Worm (Caenorhabditis elegans) whole organism, young adult: ENCODE data around the gene nspc-10.

ENCODE experiments used
- B0261.1 ChIP-seq: sonication (generic microtip); optimal IDR thresholded peaks from 2 replicates; lab custom pipeline; 2016; ENCODE audit warnings: mild to moderate bottlenecking, missing genetic modification characterization, moderate library complexity, missing compliant biosample characterization
- B0336.3 ChIP-seq: fragments of 200-800 bp; sonication (Bioruptor generic); IDR thresholded peaks from 2 replicates; pipeline ENCODE4 v1.3.6; 2022; ENCODE audit warnings: missing genetic modification characterization, missing compliant biosample characterization
- C06A6.2 ChIP-seq: fragments of 200-800 bp; sonication (Bioruptor generic); conservative IDR thresholded peaks from 2 replicates; pipeline ENCODE4 v1.3.6; 2022; ENCODE audit warnings: missing genetic modification characterization, missing compliant biosample characterization
- C17E4.6 ChIP-seq: fragments of 200-800 bp; sonication (Bioruptor generic); IDR thresholded peaks from 2 replicates; pipeline ENCODE4 v1.3.6; 2022; ENCODE audit warnings: missing genetic modification reagents, missing genetic modification characterization, missing compliant biosample characterization
- F10E7.11 ChIP-seq: sonication (generic microtip); optimal IDR thresholded peaks from 2 replicates; lab custom pipeline; 2017; ENCODE audit warnings: mild to moderate bottlenecking, missing genetic modification characterization, moderate library complexity, missing compliant biosample characterization
- F37B4.10 ChIP-seq: fragments of 200-800 bp; sonication (Bioruptor generic); IDR thresholded peaks from 2 replicates; pipeline ENCODE4 v1.3.6; 2022; ENCODE audit warnings: missing genetic modification characterization, missing compliant biosample characterization
- F57A8.1 ChIP-seq: fragments of 200-800 bp; sonication (Bioruptor generic); optimal IDR thresholded peaks from 2 replicates; lab custom pipeline; 2018; ENCODE audit warnings: mild to moderate bottlenecking, missing genetic modification characterization, moderate library complexity, missing compliant biosample characterization
- K11D2.4 ChIP-seq: fragments of 200-800 bp; sonication (Bioruptor generic); IDR thresholded peaks from 2 replicates; pipeline ENCODE4 v1.3.6; 2022; ENCODE audit warnings: missing genetic modification reagents, missing genetic modification characterization, missing compliant biosample characterization
- T07F8.4 ChIP-seq: sonication (generic microtip); optimal IDR thresholded peaks from 2 replicates; lab custom pipeline; 2016; ENCODE audit warnings: mild to moderate bottlenecking, missing genetic modification characterization, moderate library complexity, missing compliant biosample characterization
- Y53F4B.3 ChIP-seq: fragments of 200-800 bp; sonication (Bioruptor generic); IDR thresholded peaks from 2 replicates; pipeline ENCODE4 v1.3.6; 2022; ENCODE audit warnings: missing genetic modification reagents, missing genetic modification characterization, missing compliant biosample characterization
- Y95B8A.8 ChIP-seq: fragments of 200-800 bp; sonication (Bioruptor generic); IDR thresholded peaks from 2 replicates; pipeline ENCODE4 v1.3.6; 2022; ENCODE audit warnings: missing genetic modification reagents, missing genetic modification characterization, missing compliant biosample characterization
- ama-1 ChIP-seq, 3 experiments: fragments of 150-350 bp in 1 of 3; sonication (generic microtip) in 2 of 3; optimal IDR thresholded peaks; 2 replicates each; lab custom pipeline; 2014 to 2018; ENCODE audit warnings: missing biosample characterization in 2 of 3, missing genetic modification characterization in 2 of 3, missing genetic modification reagents in 2 of 3
- aptf-3 ChIP-seq: fragments of 200-800 bp; sonication (Bioruptor generic); IDR thresholded peaks from 2 replicates; pipeline ENCODE4 v1.3.6; 2022; ENCODE audit warnings: missing genetic modification characterization, missing compliant biosample characterization
- atf-7 ChIP-seq: sonication (generic microtip); optimal IDR thresholded peaks from 2 replicates; lab custom pipeline; 2017; ENCODE audit warnings: mild to moderate bottlenecking, missing genetic modification characterization, missing compliant biosample characterization
- attf-6 ChIP-seq: fragments of 200-800 bp; sonication (Bioruptor generic); IDR thresholded peaks from 2 replicates; pipeline ENCODE4 v1.3.6; 2022; ENCODE audit warnings: missing genetic modification reagents, missing genetic modification characterization, missing compliant biosample characterization
- ccch-3 ChIP-seq: fragments of 200-800 bp; sonication (Bioruptor generic); optimal IDR thresholded peaks from 2 replicates; lab custom pipeline; 2018; ENCODE audit warnings: mild to moderate bottlenecking, missing genetic modification characterization, missing compliant biosample characterization
- ceh-100 ChIP-seq: fragments of 200-800 bp; sonication (Bioruptor generic); IDR thresholded peaks from 2 replicates; pipeline ENCODE4 v1.3.6; 2022; ENCODE audit warnings: missing genetic modification reagents, missing genetic modification characterization, missing compliant biosample characterization
- ceh-58 ChIP-seq: fragments of 200-800 bp; sonication (Bioruptor generic); IDR thresholded peaks from 2 replicates; pipeline ENCODE4 v1.3.6; 2022; ENCODE audit warnings: missing genetic modification characterization, missing compliant biosample characterization
- dpl-1 ChIP-seq: fragments of 150-350 bp; optimal IDR thresholded peaks from 2 replicates; lab custom pipeline; 2014; ENCODE audit warnings: missing biosample characterization, missing genetic modification reagents, missing genetic modification characterization
- egl-18 ChIP-seq: fragments of 200-800 bp; sonication (Bioruptor generic); IDR thresholded peaks from 2 replicates; pipeline ENCODE4 v1.3.6; 2022; ENCODE audit warnings: missing genetic modification reagents, missing genetic modification characterization, missing compliant biosample characterization
- egl-44 ChIP-seq: fragments of 200-800 bp; sonication (Bioruptor generic); IDR thresholded peaks from 2 replicates; pipeline ENCODE4 v1.3.6; 2022; ENCODE audit warnings: missing genetic modification reagents, missing genetic modification characterization, missing compliant biosample characterization
- hmg-20 ChIP-seq: fragments of 200-800 bp; sonication (Bioruptor generic); IDR thresholded peaks from 2 replicates; pipeline ENCODE4 v1.3.6; 2022; ENCODE audit warnings: missing genetic modification reagents, missing genetic modification characterization, missing compliant biosample characterization
- hrde-1 ChIP-seq: sonication (generic microtip); optimal IDR thresholded peaks from 2 replicates; lab custom pipeline; 2016; ENCODE audit warnings: missing genetic modification characterization, mild to moderate bottlenecking, missing compliant biosample characterization, moderate library complexity, missing genotype, missing genetic modification reagents, borderline replicate concordance
- lag-1 ChIP-seq: fragments of 200-800 bp; sonication (Bioruptor generic); IDR thresholded peaks from 2 replicates; pipeline ENCODE4 v1.3.6; 2022; ENCODE audit warnings: missing genetic modification reagents, missing genetic modification characterization, missing compliant biosample characterization
- let-526 ChIP-seq: fragments of 200-800 bp; sonication (Bioruptor generic); IDR thresholded peaks from 2 replicates; pipeline ENCODE4 v1.3.6; 2022; ENCODE audit warnings: missing genetic modification reagents, missing genetic modification characterization, missing compliant biosample characterization
- let-607 ChIP-seq, 2 experiments: fragments of 200-800 bp in 1 of 2; sonication (Bioruptor generic) in 1 of 2; sonication (generic microtip) in 1 of 2; optimal IDR thresholded peaks; 2 replicates each; lab custom pipeline; 2016 to 2018; ENCODE audit warnings: mild to moderate bottlenecking in 2 of 2, missing compliant biosample characterization in 2 of 2, missing genetic modification characterization in 2 of 2, moderate library complexity in 2 of 2, missing genotype in 1 of 2
- madf-10 ChIP-seq: sonication (generic microtip); optimal IDR thresholded peaks from 2 replicates; lab custom pipeline; 2016; ENCODE audit warnings: mild to moderate bottlenecking, missing genetic modification characterization, missing compliant biosample characterization
- madf-3 ChIP-seq: fragments of 200-800 bp; sonication (Bioruptor generic); IDR thresholded peaks from 2 replicates; pipeline ENCODE4 v1.3.6; 2022; ENCODE audit warnings: missing genetic modification reagents, missing genetic modification characterization, missing compliant biosample characterization
- madf-6 ChIP-seq: fragments of 200-800 bp; sonication (Bioruptor generic); IDR thresholded peaks from 2 replicates; pipeline ENCODE4 v1.3.6; 2022; ENCODE audit warnings: missing genetic modification reagents, missing genetic modification characterization, missing compliant biosample characterization
- madf-8 ChIP-seq: fragments of 200-800 bp; sonication (Bioruptor generic); conservative IDR thresholded peaks from 2 replicates; pipeline ENCODE4 v1.3.6; 2022; ENCODE audit warnings: missing genetic modification reagents, missing genetic modification characterization, missing compliant biosample characterization
- mcd-1 ChIP-seq: fragments of 200-800 bp; sonication (Bioruptor generic); IDR thresholded peaks from 2 replicates; pipeline ENCODE4 v1.3.6; 2022; ENCODE audit warnings: missing genetic modification reagents, missing genetic modification characterization, missing compliant biosample characterization
- mes-4 ChIP-seq: sonication (generic microtip); optimal IDR thresholded peaks from 2 replicates; lab custom pipeline; 2016; ENCODE audit warnings: missing genotype, missing genetic modification characterization, missing compliant biosample characterization
- nfya-2 ChIP-seq: fragments of 200-800 bp; sonication (Bioruptor generic); IDR thresholded peaks from 2 replicates; pipeline ENCODE4 v1.3.6; 2022; ENCODE audit warnings: missing genetic modification reagents, missing genetic modification characterization, missing compliant biosample characterization
- nhr-80 ChIP-seq: sonication (generic microtip); optimal IDR thresholded peaks from 2 replicates; lab custom pipeline; 2016; ENCODE audit warnings: missing genetic modification characterization, missing compliant biosample characterization
- nhr-90 ChIP-seq: sonication (generic microtip); optimal IDR thresholded peaks from 2 replicates; lab custom pipeline; 2016; ENCODE audit warnings: missing genotype, mild to moderate bottlenecking, missing genetic modification characterization, missing compliant biosample characterization
- rec-8 ChIP-seq, 2 experiments: sonication (generic microtip); optimal IDR thresholded peaks; 2 replicates each; lab custom pipeline; 2016; ENCODE audit warnings: mild to moderate bottlenecking in 2 of 2, missing genetic modification characterization in 2 of 2, missing genetic modification reagents in 2 of 2, missing genotype in 2 of 2, missing biosample characterization in 1 of 2, missing compliant biosample characterization in 1 of 2, moderate library complexity in 1 of 2
- repo-1 ChIP-seq: sonication (generic microtip); optimal IDR thresholded peaks from 2 replicates; lab custom pipeline; 2017; ENCODE audit warnings: mild to moderate bottlenecking, missing genetic modification characterization, missing compliant biosample characterization
- snpc-3.4 ChIP-seq: sonication (generic microtip); optimal IDR thresholded peaks from 2 replicates; lab custom pipeline; 2017; ENCODE audit warnings: missing genetic modification characterization, mild to moderate bottlenecking, missing compliant biosample characterization, antibody characterized with exemption, moderate library complexity, missing genotype, missing genetic modification reagents
- snpc-4 ChIP-seq, 5 experiments: fragments of 150-350 bp in 1 of 5; sonication (generic microtip) in 4 of 5; optimal IDR thresholded peaks; 2 replicates each; lab custom pipeline; 2014 to 2018; ENCODE audit warnings: missing genetic modification characterization in 5 of 5, missing biosample characterization in 3 of 5, antibody characterized with exemption in 2 of 5, mild to moderate bottlenecking in 2 of 5, missing compliant biosample characterization in 2 of 5, missing genotype in 2 of 5, moderate library complexity in 2 of 5, missing genetic modification reagents in 1 of 5
- ztf-18 ChIP-seq: sonication (generic microtip); optimal IDR thresholded peaks from 2 replicates; lab custom pipeline; 2016; ENCODE audit warnings: missing genotype, mild to moderate bottlenecking, missing genetic modification characterization, missing compliant biosample characterization
- ztf-22 ChIP-seq: fragments of 200-800 bp; sonication (Bioruptor generic); optimal IDR thresholded peaks from 2 replicates; lab custom pipeline; 2018; ENCODE audit warnings: mild to moderate bottlenecking, missing genetic modification characterization, moderate library complexity, missing compliant biosample characterization
- ztf-26 ChIP-seq: sonication (generic microtip); optimal IDR thresholded peaks from 2 replicates; lab custom pipeline; 2017; ENCODE audit warnings: missing genetic modification characterization, missing compliant biosample characterization

The nspc-10 gene

ce11 chrX:12357127-12357526 is 13.7 kb downstream of the nspc-10 start, which contains the start of gene nspc-13:
nspc-13 (plus strand) TSS chrX:12357427.
- TF ChIP-seq T07F8.4 (tag; lab: Kevin White, UChicago): no peak

DNA sequence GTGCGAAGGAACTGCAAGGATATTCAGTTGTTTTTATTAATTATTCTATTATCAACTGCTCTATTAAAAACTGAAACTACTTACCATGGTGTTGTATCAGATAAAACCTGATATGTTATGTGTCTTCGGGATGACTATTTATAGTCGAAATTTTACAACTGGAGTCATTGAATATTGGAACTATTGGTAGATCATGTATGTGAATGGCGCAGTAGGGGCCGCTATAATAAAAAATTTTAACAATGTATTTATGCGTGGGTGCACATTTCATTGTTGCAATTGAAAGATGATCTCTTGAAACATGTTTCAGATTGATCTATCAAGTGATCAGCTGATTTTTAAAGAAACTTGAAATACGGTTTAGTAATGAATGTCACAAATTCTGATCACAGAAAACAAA is 15.5 kb downstream of the nspc-10 start, which contains the start of gene nspc-14:
nspc-14 (minus strand) TSS at position 101 of the 400 bp plus-strand sequence.
- TF ChIP-seq aptf-3 (no peak), F37B4.10 (GFP tag; lab: Robert Waterston, UW) (no peak), nhr-90 (tag; lab: Kevin White, UChicago) (no peak), B0336.3 (GFP tag; lab: Robert Waterston, UW) (no peak), let-526 (GFP tag; lab: Robert Waterston, UW) (no peak), ceh-58 (GFP tag; lab: Robert Waterston, UW) (no peak), B0261.1 (tag; lab: Kevin White, UChicago) (no peak), ztf-26 (tag; lab: Kevin White, UChicago) (no peak), repo-1 (tag; lab: Kevin White, UChicago) (no peak), F10E7.11 (tag; lab: Kevin White, UChicago) (no peak), ceh-100 (GFP tag; lab: Robert Waterston, UW) (no peak), madf-8 (no peak), hmg-20 (no peak), hrde-1 (no peak), ztf-18 (tag; lab: Kevin White, UChicago) (no peak), nhr-80 (tag; lab: Kevin White, UChicago) (no peak)

- no peak for TF ChIP-seq madf-3
- TF ChIP-seq dpl-1 (GFP tag; lab: Kevin White, UChicago): no peak
- no peak for TF ChIP-seq F57A8.1 (GFP tag; lab: Kevin White, UChicago)
- no peak for TF ChIP-seq C17E4.6 (GFP tag; lab: Robert Waterston, UW)
- no peak for TF ChIP-seq rec-8 (tag; optimal IDR thresholded peaks at IDR 0.05; lab: Kevin White, UChicago)
Measured at ce11 chrX:12360444-12360843, 17.0 kb downstream of the nspc-10 start, which contains the start of the genes nspc-15 and F19H6.6. nspc-15 (plus strand) TSS chrX:12360744. F19H6.6 (plus strand) TSS chrX:12360827.

DNA sequence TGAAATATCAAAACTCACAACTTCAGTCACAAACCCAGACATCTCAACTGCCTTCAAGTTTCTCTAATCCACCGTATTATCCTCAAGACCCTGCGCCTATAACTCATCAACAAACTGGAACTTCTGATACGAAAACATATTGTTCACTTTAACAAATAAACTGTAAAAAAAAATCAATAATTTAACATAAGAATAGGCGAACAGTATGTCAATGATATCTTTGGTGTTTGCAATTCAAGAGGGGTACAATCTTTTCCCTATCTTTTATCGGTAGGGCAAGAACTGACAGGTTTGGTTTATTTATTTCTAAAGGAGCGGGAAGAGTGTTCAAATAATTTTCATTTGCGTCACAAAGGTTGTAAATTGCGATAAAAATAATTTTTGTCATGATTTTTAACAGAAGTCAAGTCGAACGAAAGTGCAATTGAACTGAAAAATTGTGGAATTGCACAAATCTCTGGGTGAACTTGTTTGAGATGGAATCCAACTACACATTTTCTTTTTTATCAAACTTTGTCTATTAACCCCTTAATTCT is 19.6 kb downstream of the nspc-10 start:
- TF ChIP-seq C06A6.2 (GFP tag; lab: Robert Waterston, UW) (peak; percentile 95), let-607 (tag; optimal IDR thresholded peaks at IDR 0.05; lab: Kevin White, UChicago) (peak; percentile 76 to 93), ztf-22 (peak; percentile 67), atf-7 (tag; lab: Kevin White, UChicago) (peak; percentile 98), repo-1 (tag; lab: Kevin White, UChicago) (peak; percentile 99), mes-4 (tag; lab: Kevin White, UChicago) (no peak), B0261.1 (tag; lab: Kevin White, UChicago) (peak; percentile 62), madf-10 (peak; percentile 96), Y53F4B.3 (GFP tag; lab: Robert Waterston, UW) (no peak), F57A8.1 (GFP tag; lab: Kevin White, UChicago) (peak; percentile 85), mcd-1 (GFP tag; lab: Robert Waterston, UW) (peak; percentile 82), attf-6 (GFP tag; lab: Robert Waterston, UW) (no peak), nfya-2 (GFP tag; lab: Robert Waterston, UW) (no peak), snpc-4 (GFP tag; optimal IDR thresholded peaks at IDR 0.05; lab: Kevin White, UChicago) (peak; percentile 51), snpc-4 (tag; optimal IDR thresholded peaks at IDR 0.05; lab: Kevin White, UChicago) (peak; percentile 71 to 86 (median 82)), ama-1 (optimal IDR thresholded peaks at IDR 0.05; lab: Kevin White, UChicago) (no peak), ama-1 (GFP tag; optimal IDR thresholded peaks at IDR 0.05; lab: Kevin White, UChicago) (peak in 1 of 2 experiments; percentile 73), egl-44 (peak; percentile 87), lag-1 (peak; percentile 84; the same call in 1 of the 2 replicates), Y95B8A.8 (GFP tag; lab: Robert Waterston, UW) (no peak), egl-18 (peak; percentile 88; the same call in 1 of the 2 replicates), K11D2.4 (GFP tag; lab: Robert Waterston, UW) (peak; percentile 98), ccch-3 (GFP tag; lab: Kevin White, UChicago) (peak; percentile 86), snpc-3.4 (tag; lab: Kevin White, UChicago) (peak; percentile 36), madf-6 (GFP tag; lab: Robert Waterston, UW) (no peak), hmg-20 (peak; percentile 91)
